Fruit fly (Drosophila melanogaster) whole organism, embryonic: ENCODE data around the gene CG14427.

Source experiments
- Antp ChIP-seq: fragments of 200-800 bp; sonication (Bioruptor generic); optimal IDR thresholded peaks from 3 replicates; lab custom pipeline; 2016; ENCODE audit warnings: missing biosample characterization, missing genetic modification characterization
- Blimp-1 ChIP-seq: fragments of 200-800 bp; sonication (Bioruptor generic); optimal IDR thresholded peaks from 3 replicates; lab custom pipeline; 2018; ENCODE audit warnings: missing biosample characterization, missing genetic modification characterization, mild to moderate bottlenecking, moderate library complexity, missing genetic modification reagents
- CG12071 ChIP-seq: fragments of 200-800 bp; sonication (Bioruptor generic); optimal IDR thresholded peaks from 3 replicates; lab custom pipeline; 2018; ENCODE audit warnings: missing biosample characterization, mild to moderate bottlenecking, missing genetic modification characterization
- CG13624 ChIP-seq: fragments of 200-800 bp; sonication (Bioruptor generic); optimal IDR thresholded peaks from 2 replicates; lab custom pipeline; 2016; ENCODE audit warnings: missing biosample characterization, missing genetic modification characterization
- CG15479 ChIP-seq: fragments of 200-800 bp; sonication (Bioruptor generic); optimal IDR thresholded peaks from 3 replicates; lab custom pipeline; 2019; ENCODE audit warnings: missing biosample characterization, mild to moderate bottlenecking, missing genetic modification characterization, moderate library complexity
- CG15601 ChIP-seq: fragments of 200-800 bp; sonication (Bioruptor generic); optimal IDR thresholded peaks from 3 replicates; lab custom pipeline; 2019; ENCODE audit warnings: missing biosample characterization, mild to moderate bottlenecking, missing genetic modification characterization, moderate library complexity
- CG18476 ChIP-seq: fragments of 200-800 bp; sonication (Bioruptor generic); optimal IDR thresholded peaks from 2 replicates; lab custom pipeline; 2016; ENCODE audit warnings: missing biosample characterization, mild to moderate bottlenecking, missing genetic modification characterization
- CG2120 ChIP-seq: fragments of 200-800 bp; sonication (Bioruptor generic); optimal IDR thresholded peaks from 3 replicates; lab custom pipeline; 2016; ENCODE audit warnings: missing biosample characterization, missing genetic modification characterization
- CG2712 ChIP-seq: fragments of 200-800 bp; optimal IDR thresholded peaks from 3 replicates; lab custom pipeline; 2019; ENCODE audit warnings: missing biosample characterization, mild to moderate bottlenecking, missing genetic modification characterization, moderate library complexity
- CG30431 ChIP-seq: fragments of 200-800 bp; sonication (Bioruptor generic); optimal IDR thresholded peaks from 2 replicates; lab custom pipeline; 2017; ENCODE audit warnings: missing biosample characterization, missing genetic modification characterization
- CG3065 ChIP-seq: fragments of 200-800 bp; sonication (Bioruptor generic); optimal IDR thresholded peaks from 2 replicates; lab custom pipeline; 2016; ENCODE audit warnings: missing biosample characterization, missing genetic modification characterization
- CG34376 ChIP-seq: fragments of 200-800 bp; sonication (Bioruptor generic); optimal IDR thresholded peaks from 2 replicates; lab custom pipeline; 2018; ENCODE audit warnings: missing biosample characterization, mild to moderate bottlenecking, missing genetic modification characterization
- CG3726 ChIP-seq: fragments of 200-800 bp; sonication (Bioruptor generic); IDR thresholded peaks from 3 replicates; pipeline ENCODE4, ENCODE4 v1.3.6; 2022; ENCODE audit warnings: missing biosample characterization, missing genetic modification characterization
- CG4360 ChIP-seq: fragments of 200-800 bp; sonication (Bioruptor generic); IDR thresholded peaks from 2 replicates; pipeline ENCODE4 v1.3.6; 2022; ENCODE audit warnings: missing biosample characterization, missing genetic modification characterization
- CG43689 ChIP-seq: fragments of 200-800 bp; sonication (Bioruptor generic); IDR thresholded peaks from 2 replicates; pipeline ENCODE4 v1.3.6; 2022; ENCODE audit warnings: missing biosample characterization, missing genetic modification characterization
- CG8089 ChIP-seq: fragments of 200-800 bp; sonication (Bioruptor generic); optimal IDR thresholded peaks from 3 replicates; lab custom pipeline; 2016; ENCODE audit warnings: missing biosample characterization, missing genetic modification characterization
- CG9817 ChIP-seq: fragments of 200-800 bp; sonication (Bioruptor generic); optimal IDR thresholded peaks from 2 replicates; lab custom pipeline; 2018; ENCODE audit warnings: missing biosample characterization, mild to moderate bottlenecking, missing genetic modification characterization, moderate library complexity
- CTCF ChIP-seq: fragments of 200-800 bp; sonication (Bioruptor generic); optimal IDR thresholded peaks from 2 replicates; lab custom pipeline; 2017; ENCODE audit warnings: missing biosample characterization, mild to moderate bottlenecking, missing genetic modification characterization, moderate library complexity
- Dad ChIP-seq: fragments of 200-800 bp; sonication (Bioruptor generic); optimal IDR thresholded peaks from 3 replicates; lab custom pipeline; 2016; ENCODE audit warnings: missing biosample characterization, missing genetic modification characterization
- Elba2 ChIP-seq: fragments of 200-800 bp; sonication (Bioruptor generic); optimal IDR thresholded peaks from 3 replicates; lab custom pipeline; 2016; ENCODE audit warnings: missing biosample characterization, missing genetic modification characterization
- Max ChIP-seq: fragments of 200-800 bp; sonication (Bioruptor generic); optimal IDR thresholded peaks from 2 replicates; lab custom pipeline; 2016; ENCODE audit warnings: missing biosample characterization, mild to moderate bottlenecking, missing genetic modification characterization
- Mes4 ChIP-seq: fragments of 200-800 bp; sonication (Bioruptor generic); optimal IDR thresholded peaks from 2 replicates; lab custom pipeline; 2016; ENCODE audit warnings: missing biosample characterization, missing genetic modification characterization
- NK7.1 ChIP-seq: fragments of 200-800 bp; sonication (Bioruptor generic); optimal IDR thresholded peaks from 3 replicates; lab custom pipeline; 2016; ENCODE audit warnings: missing biosample characterization, missing genetic modification characterization
- Oaz ChIP-seq: fragments of 200-800 bp; sonication (Bioruptor generic); IDR thresholded peaks from 2 replicates; pipeline ENCODE4 v1.3.6; 2022; ENCODE audit warnings: missing biosample characterization, missing genetic modification characterization
- Rfx ChIP-seq: fragments of 200-800 bp; sonication (Bioruptor generic); IDR thresholded peaks from 2 replicates; pipeline ENCODE4 v1.3.6; 2022; ENCODE audit warnings: missing biosample characterization, missing genetic modification characterization
- ash1 ChIP-seq: fragments of 200-800 bp; sonication (Bioruptor generic); optimal IDR thresholded peaks from 2 replicates; lab custom pipeline; 2018; ENCODE audit warnings: missing biosample characterization, mild to moderate bottlenecking, missing genetic modification characterization
- ato ChIP-seq: fragments of 200-800 bp; sonication (Bioruptor generic); IDR thresholded peaks from 2 replicates; pipeline ENCODE4 v1.3.6; 2022; ENCODE audit warnings: missing biosample characterization, missing genetic modification characterization; ENCODE audit not compliant: partially characterized antibody
- az2 ChIP-seq: fragments of 200-800 bp; sonication (Bioruptor generic); optimal IDR thresholded peaks from 3 replicates; lab custom pipeline; 2016; ENCODE audit warnings: missing biosample characterization, missing genetic modification characterization
- bab2 ChIP-seq: fragments of 200-800 bp; sonication (Bioruptor generic); optimal IDR thresholded peaks from 2 replicates; lab custom pipeline; 2016; ENCODE audit warnings: missing biosample characterization, missing genetic modification characterization
- bsh ChIP-seq, 2 experiments: fragments of 200-800 bp; sonication (Bioruptor generic); optimal IDR thresholded peaks; 2 replicates each; lab custom pipeline; 2017 to 2018; ENCODE audit warnings: mild to moderate bottlenecking in 2 of 2, missing biosample characterization in 2 of 2, missing genetic modification characterization in 2 of 2, moderate library complexity in 1 of 2
- croc ChIP-seq: fragments of 200-800 bp; sonication (Bioruptor generic); conservative IDR thresholded peaks from 3 replicates; pipeline ENCODE4 v1.3.6; 2022; ENCODE audit warnings: missing biosample characterization, missing genetic modification characterization
- crol ChIP-seq: fragments of 200-800 bp; sonication (Bioruptor generic); IDR thresholded peaks from 2 replicates; pipeline ENCODE4 v1.3.6; 2022; ENCODE audit warnings: missing biosample characterization, missing genetic modification characterization
- emc ChIP-seq: fragments of 200-800 bp; sonication (Bioruptor generic); optimal IDR thresholded peaks from 2 replicates; lab custom pipeline; 2016; ENCODE audit warnings: missing biosample characterization, missing genetic modification characterization
- fd102C ChIP-seq: fragments of 200-800 bp; sonication (Bioruptor generic); optimal IDR thresholded peaks from 2 replicates; lab custom pipeline; 2018; ENCODE audit warnings: missing biosample characterization, mild to moderate bottlenecking, missing genetic modification characterization, moderate library complexity
- gce ChIP-seq: fragments of 200-800 bp; sonication (Bioruptor generic); IDR thresholded peaks from 3 replicates; pipeline ENCODE4 v1.3.6; 2022; ENCODE audit warnings: missing biosample characterization, missing genetic modification characterization
- gt ChIP-seq: fragments of 200-800 bp; sonication (Bioruptor generic); IDR thresholded peaks from 2 replicates; pipeline ENCODE4 v1.3.6; 2022; ENCODE audit warnings: missing biosample characterization, missing genetic modification characterization
- jumu ChIP-seq: fragments of 200-800 bp; sonication (Bioruptor generic); optimal IDR thresholded peaks from 3 replicates; lab custom pipeline; 2016; ENCODE audit warnings: missing biosample characterization, missing genetic modification characterization
- luna ChIP-seq: fragments of 200-800 bp; sonication (Bioruptor generic); optimal IDR thresholded peaks from 2 replicates; lab custom pipeline; 2016; ENCODE audit warnings: missing biosample characterization, missing genetic modification characterization
- nerfin-2 ChIP-seq: fragments of 200-800 bp; sonication (Bioruptor generic); IDR thresholded peaks from 2 replicates; pipeline ENCODE4 v1.3.6; 2022; ENCODE audit warnings: missing biosample characterization, missing genetic modification characterization; ENCODE audit not compliant: partially characterized antibody
- onecut ChIP-seq: fragments of 200-800 bp; sonication (Bioruptor generic); IDR thresholded peaks from 2 replicates; pipeline ENCODE4 v1.3.6; 2022; ENCODE audit warnings: missing biosample characterization, missing genetic modification characterization
- rib ChIP-seq: fragments of 200-800 bp; sonication (Bioruptor generic); IDR thresholded peaks from 2 replicates; pipeline ENCODE4 v1.3.6; 2022; ENCODE audit warnings: missing biosample characterization, missing genetic modification characterization
- ro ChIP-seq: fragments of 200-800 bp; sonication (Bioruptor generic); IDR thresholded peaks from 2 replicates; pipeline ENCODE4 v1.3.6; 2022; ENCODE audit warnings: missing biosample characterization, missing genetic modification characterization
- row ChIP-seq: fragments of 200-800 bp; sonication (Bioruptor generic); IDR thresholded peaks from 3 replicates; pipeline ENCODE4 v1.3.6; 2022; ENCODE audit warnings: missing biosample characterization, missing genetic modification characterization
- run ChIP-seq: fragments of 200-800 bp; sonication (Bioruptor generic); optimal IDR thresholded peaks from 3 replicates; lab custom pipeline; 2018; ENCODE audit warnings: missing biosample characterization, mild to moderate bottlenecking, missing genetic modification characterization
- sens ChIP-seq: fragments of 200-800 bp; sonication (Bioruptor generic); peaks from one replicate; lab custom pipeline; 2016; ENCODE audit warnings: missing biosample characterization, missing genetic modification characterization
- slou ChIP-seq: fragments of 200-800 bp; sonication (Bioruptor generic); optimal IDR thresholded peaks from 3 replicates; lab custom pipeline; 2016; ENCODE audit warnings: missing biosample characterization, missing genetic modification characterization
- sob ChIP-seq: fragments of 200-800 bp; sonication (Bioruptor generic); IDR thresholded peaks from 2 replicates; pipeline ENCODE4 v1.3.6; 2022; ENCODE audit warnings: missing biosample characterization, missing genetic modification characterization
- sqz ChIP-seq: fragments of 200-800 bp; sonication (Bioruptor generic); optimal IDR thresholded peaks from 3 replicates; lab custom pipeline; 2018; ENCODE audit warnings: missing biosample characterization, mild to moderate bottlenecking, missing genetic modification characterization
- tio ChIP-seq: fragments of 200-800 bp; sonication (Bioruptor generic); optimal IDR thresholded peaks from 2 replicates; lab custom pipeline; 2017; ENCODE audit warnings: missing biosample characterization, missing genetic modification characterization, inconsistent platforms
- vfl ChIP-seq: fragments of 200-800 bp; sonication (Bioruptor generic); optimal IDR thresholded peaks from 2 replicates; lab custom pipeline; 2016; ENCODE audit warnings: missing biosample characterization, missing genetic modification characterization

The CG14427 gene

DNA sequence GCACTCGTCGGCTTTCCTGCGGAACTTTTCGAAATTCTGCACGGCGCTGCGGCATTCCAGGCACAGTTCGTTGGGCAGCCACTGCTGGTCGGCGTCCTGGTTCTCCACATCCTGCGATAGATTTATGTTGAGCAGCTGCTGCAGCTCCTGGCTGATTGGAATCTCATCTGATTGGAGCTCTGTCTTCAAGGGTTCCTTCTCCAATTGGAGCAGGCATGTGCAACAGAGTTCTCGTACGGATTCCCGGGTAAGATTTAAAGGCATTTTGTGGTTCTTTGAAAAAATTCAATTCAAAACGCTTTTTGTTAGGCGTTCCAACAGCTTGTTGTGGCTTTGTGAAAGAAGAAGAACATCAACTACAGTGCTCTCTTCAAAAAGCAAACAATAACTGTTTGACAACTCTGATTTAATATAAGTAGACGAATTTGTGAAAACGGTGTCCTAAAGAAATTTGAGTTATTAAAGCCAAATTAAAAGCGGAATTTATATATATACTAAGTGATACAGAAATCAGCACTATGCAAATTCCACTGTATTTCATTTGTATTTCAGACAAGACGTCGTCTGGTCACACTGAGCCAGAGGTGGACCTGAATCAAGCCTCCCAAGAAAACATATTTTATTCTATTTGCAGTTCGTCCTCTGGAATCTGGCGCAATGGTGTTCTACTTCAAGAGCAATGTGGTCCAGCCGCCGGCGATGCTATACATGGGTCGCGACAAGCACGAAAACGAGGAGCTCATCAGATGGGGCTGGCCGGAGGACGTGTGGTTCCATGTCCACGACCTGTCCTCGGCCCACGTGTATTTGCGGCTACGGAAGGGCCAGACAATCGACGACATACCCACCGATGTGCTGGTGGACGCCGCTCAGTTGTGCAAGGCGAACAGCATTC lies 26.8 kb upstream of the CG14427 start, which contains the start of the genes CG3032 and CG4593 (continued):
- TF ChIP-seq tio (GFP tag; lab: Kevin White, UChicago) (peak; percentile 60), sob (GFP tag; lab: Robert Waterston, UW) (peak; percentile 91), luna (GFP tag; lab: Kevin White, UChicago) (peak; percentile 6), ro (GFP tag; lab: Robert Waterston, UW) (peak; percentile 53; the same call in 1 of the 2 replicates), CG34376 (GFP tag; lab: Kevin White, UChicago) (peak; percentile 29), CTCF (peak; percentile 5), Antp (peak; percentile 69), Blimp-1 (GFP tag; lab: Kevin White, UChicago) (peak; percentile 67), CG15479 (GFP tag; lab: Kevin White, UChicago) (no peak), CG43689 (peak; percentile 70), ato (GFP tag; lab: Robert Waterston, UW) (no peak), CG3726 (GFP tag; lab: Robert Waterston, UW) (peak; percentile 65; the same call in 2 of the 3 replicates), CG30431 (peak; percentile 61), croc (peak; percentile 61), sens (peak; percentile 92), onecut (GFP tag; lab: Robert Waterston, UW) (peak; percentile 19; the same call in 1 of the 2 replicates), Dad (peak; percentile 33), CG15601 (tag; lab: Kevin White, UChicago) (peak; percentile 64), crol (GFP tag; lab: Robert Waterston, UW) (no peak), run (tag; lab: Kevin White, UChicago) (peak; percentile 57), rib (peak; percentile 81), bab2 (GFP tag; lab: Kevin White, UChicago) (peak; percentile 80), CG2120 (GFP tag; lab: Kevin White, UChicago) (peak; percentile 94), gce (peak; percentile 79; the same call in 2 of the 3 replicates), NK7.1 (GFP tag; lab: Kevin White, UChicago) (peak; percentile 56), row (GFP tag; lab: Robert Waterston, UW) (peak; percentile 97), fd102C (GFP tag; lab: Kevin White, UChicago) (no peak), CG13624 (peak; percentile 67), gt (0 out of 2 replicates have a peak, but pooled peaks have one; percentile 32), ash1 (GFP tag; lab: Kevin White, UChicago) (no peak), bsh (GFP tag; optimal IDR thresholded peaks at IDR 0.05; lab: Kevin White, UChicago) (peak; percentile 47 to 79), Max (GFP tag; lab: Kevin White, UChicago) (peak; percentile 80), vfl (GFP tag; lab: Kevin White, UChicago) (peak; percentile 56), emc (peak; percentile 38), CG4360 (GFP tag; lab: Robert Waterston, UW) (no peak), Oaz (GFP tag; lab: Robert Waterston, UW) (peak; percentile 78), Mes4 (GFP tag; lab: Kevin White, UChicago) (peak; percentile 25), az2 (peak; percentile 81), CG18476 (GFP tag; lab: Kevin White, UChicago) (peak; percentile 69), jumu (GFP tag; lab: Kevin White, UChicago) (peak; percentile 57), nerfin-2 (no peak), Rfx (GFP tag; lab: Robert Waterston, UW) (peak; percentile 92), CG9817 (peak; percentile 81), Elba2 (GFP tag; lab: Kevin White, UChicago) (no peak), CG8089 (peak; percentile 14), slou (GFP tag; lab: Kevin White, UChicago) (peak; percentile 71), CG3065 (GFP tag; lab: Kevin White, UChicago) (no peak), CG2712 (tag; lab: Kevin White, UChicago) (peak; percentile 82), sqz (GFP tag; lab: Kevin White, UChicago) (peak; percentile 20), CG12071 (GFP tag; lab: Kevin White, UChicago) (peak; percentile 70)
